Fruit fly (Drosophila melanogaster) whole organism, pupa: Measurements from ENCODE around the gene ed.

Source experiments
- CG13204 ChIP-seq: fragments of 200-800 bp; sonication (Bioruptor generic); optimal IDR thresholded peaks from 2 replicates; lab custom pipeline; 2018; ENCODE audit warnings: missing biosample characterization, mild to moderate bottlenecking, missing genetic modification characterization, moderate library complexity
- CG14655 ChIP-seq: fragments of 200-800 bp; sonication (Bioruptor generic); optimal IDR thresholded peaks from 3 replicates; lab custom pipeline; 2017; ENCODE audit warnings: mild to moderate bottlenecking, missing biosample characterization, missing genetic modification reagents, missing genetic modification characterization
- CG15710 ChIP-seq: fragments of 200-800 bp; sonication (Bioruptor generic); optimal IDR thresholded peaks from 2 replicates; lab custom pipeline; 2018; ENCODE audit warnings: missing biosample characterization, mild to moderate bottlenecking, missing genetic modification characterization, moderate library complexity
- CG32121 ChIP-seq: fragments of 200-800 bp; sonication (Bioruptor generic); IDR thresholded peaks from 2 replicates; pipeline ENCODE4 v1.3.6; 2022; ENCODE audit warnings: missing biosample characterization, missing genetic modification characterization
- CG34367 ChIP-seq: fragments of 200-800 bp; sonication (Bioruptor generic); optimal IDR thresholded peaks from 2 replicates; lab custom pipeline; 2018; ENCODE audit warnings: missing biosample characterization, mild to moderate bottlenecking, missing genetic modification characterization
- CG8159 ChIP-seq: fragments of 200-800 bp; sonication (Bioruptor generic); optimal IDR thresholded peaks from 3 replicates; lab custom pipeline; 2018; ENCODE audit warnings: missing biosample characterization, mild to moderate bottlenecking, missing genetic modification characterization, moderate library complexity
- CG8301 ChIP-seq: fragments of 200-800 bp; sonication (Bioruptor generic); optimal IDR thresholded peaks from 2 replicates; lab custom pipeline; 2018; ENCODE audit warnings: missing biosample characterization, mild to moderate bottlenecking, missing genetic modification characterization
- CG9948 ChIP-seq: fragments of 200-800 bp; sonication (Bioruptor generic); optimal IDR thresholded peaks from 2 replicates; lab custom pipeline; 2018; ENCODE audit warnings: missing biosample characterization, mild to moderate bottlenecking, missing genetic modification characterization, moderate library complexity
- D1 ChIP-seq: fragments of 200-800 bp; sonication (Bioruptor generic); optimal IDR thresholded peaks from 2 replicates; lab custom pipeline; 2018; ENCODE audit warnings: missing biosample characterization, mild to moderate bottlenecking, missing genetic modification characterization, moderate library complexity
- EcR ChIP-seq: fragments of 200-800 bp; sonication (Bioruptor generic); optimal IDR thresholded peaks from 3 replicates; lab custom pipeline; 2019; ENCODE audit warnings: missing biosample characterization, missing genetic modification characterization, mild to moderate bottlenecking, moderate library complexity, missing genetic modification reagents
- Pif1A ChIP-seq: fragments of 200-800 bp; sonication (Bioruptor generic); optimal IDR thresholded peaks from 3 replicates; lab custom pipeline; 2016; ENCODE audit warnings: missing biosample characterization, missing genetic modification characterization
- fd96Ca ChIP-seq: fragments of 200-800 bp; sonication (Bioruptor generic); IDR thresholded peaks from 3 replicates; pipeline ENCODE4 v1.3.6; 2022; ENCODE audit warnings: missing biosample characterization, missing genetic modification characterization

- TF ChIP-seq CG8159 (tag; lab: Kevin White, UChicago) (no peak), fd96Ca (GFP tag; lab: Robert Waterston, UW) (no peak), CG9948 (tag; lab: Kevin White, UChicago) (no peak), CG8301 (tag; lab: Kevin White, UChicago) (no peak), CG32121 (GFP tag; lab: Robert Waterston, UW) (no peak), Pif1A (GFP tag; lab: Kevin White, UChicago) (no peak), CG13204 (no peak), CG15710 (no peak), CG34367 (no peak), EcR (GFP tag; lab: Kevin White, UChicago) (no peak), D1 (tag; lab: Kevin White, UChicago) (no peak), CG14655 (GFP tag; lab: Kevin White, UChicago) (no peak)
These were observed 12.0 kb upstream of the ed start for dm6 chr2L:4019198-4019597.
